Fruit fly (Drosophila melanogaster) whole organism, embryonic: ENCODE results near the gene Tpr2.

Experiments used
- Atf3 ChIP-seq: fragments of 200-800 bp; sonication (Bioruptor generic); optimal IDR thresholded peaks from 3 replicates; lab custom pipeline; 2016; ENCODE audit warnings: missing biosample characterization, missing genetic modification characterization
- B-H2 ChIP-seq: fragments of 200-800 bp; sonication (Bioruptor generic); optimal IDR thresholded peaks from 2 replicates; lab custom pipeline; 2018; ENCODE audit warnings: missing biosample characterization, mild to moderate bottlenecking, missing genetic modification characterization
- CG11504 ChIP-seq: fragments of 200-800 bp; sonication (Bioruptor generic); optimal IDR thresholded peaks from 3 replicates; lab custom pipeline; 2019; ENCODE audit warnings: missing biosample characterization, mild to moderate bottlenecking, missing genetic modification characterization, moderate library complexity
- CG11723 ChIP-seq: fragments of 200-800 bp; sonication (Bioruptor generic); optimal IDR thresholded peaks from 2 replicates; lab custom pipeline; 2017; ENCODE audit warnings: missing biosample characterization, mild to moderate bottlenecking, missing genetic modification characterization
- CG12299 ChIP-seq: fragments of 200-800 bp; sonication (Bioruptor generic); optimal IDR thresholded peaks from 2 replicates; lab custom pipeline; 2018; ENCODE audit warnings: missing biosample characterization, mild to moderate bottlenecking, missing genetic modification characterization
- CG1233 ChIP-seq: fragments of 200-800 bp; sonication (Bioruptor generic); optimal IDR thresholded peaks from 4 replicates; lab custom pipeline; 2018; ENCODE audit warnings: missing biosample characterization, mild to moderate bottlenecking, missing genetic modification characterization
- CG12659 ChIP-seq: fragments of 200-800 bp; sonication (Bioruptor generic); optimal IDR thresholded peaks from 3 replicates; lab custom pipeline; 2017; ENCODE audit warnings: mild to moderate bottlenecking, missing biosample characterization, missing genetic modification reagents, missing genetic modification characterization
- CG14860 ChIP-seq: fragments of 200-800 bp; sonication (Bioruptor generic); IDR thresholded peaks from 3 replicates; pipeline ENCODE4 v1.3.6; 2022; ENCODE audit warnings: missing biosample characterization, missing genetic modification characterization; ENCODE audit not compliant: partially characterized antibody
- CG16813 ChIP-seq: fragments of 200-800 bp; sonication (Bioruptor generic); IDR thresholded peaks from 3 replicates; pipeline ENCODE4 v1.3.6; 2022; ENCODE audit warnings: missing biosample characterization, missing genetic modification characterization; ENCODE audit not compliant: partially characterized antibody
- CG17802 ChIP-seq: fragments of 200-800 bp; sonication (Bioruptor generic); optimal IDR thresholded peaks from 2 replicates; lab custom pipeline; 2018; ENCODE audit warnings: missing biosample characterization, mild to moderate bottlenecking, missing genetic modification characterization, moderate library complexity
- CG17829 ChIP-seq: fragments of 200-800 bp; optimal IDR thresholded peaks from 2 replicates; lab custom pipeline; 2019; ENCODE audit warnings: missing biosample characterization, mild to moderate bottlenecking, missing genetic modification characterization, moderate library complexity
- CG1792 ChIP-seq: fragments of 200-800 bp; sonication (Bioruptor generic); optimal IDR thresholded peaks from 2 replicates; lab custom pipeline; 2016; ENCODE audit warnings: missing biosample characterization, missing genetic modification characterization
- CG2875 ChIP-seq: fragments of 200-800 bp; sonication (Bioruptor generic); optimal IDR thresholded peaks from 2 replicates; lab custom pipeline; 2017; ENCODE audit warnings: missing biosample characterization, mild to moderate bottlenecking, missing genetic modification characterization, missing genetic modification reagents
- CG30020 ChIP-seq: fragments of 200-800 bp; optimal IDR thresholded peaks from 2 replicates; lab custom pipeline; 2019; ENCODE audit warnings: missing biosample characterization, mild to moderate bottlenecking, missing genetic modification characterization, moderate library complexity
- CG30403 ChIP-seq: fragments of 200-800 bp; sonication (Bioruptor generic); optimal IDR thresholded peaks from 3 replicates; lab custom pipeline; 2016; ENCODE audit warnings: missing biosample characterization, missing genetic modification characterization
- CG3163 ChIP-seq: fragments of 200-800 bp; sonication (Bioruptor generic); optimal IDR thresholded peaks from 3 replicates; lab custom pipeline; 2016; ENCODE audit warnings: missing biosample characterization, missing genetic modification characterization
- CG33557 ChIP-seq: fragments of 200-800 bp; sonication (Bioruptor generic); optimal IDR thresholded peaks from 2 replicates; lab custom pipeline; 2019; ENCODE audit warnings: missing biosample characterization, mild to moderate bottlenecking, missing genetic modification characterization, moderate library complexity
- CG4282 ChIP-seq: fragments of 200-800 bp; sonication (Bioruptor generic); optimal IDR thresholded peaks from 2 replicates; lab custom pipeline; 2016; ENCODE audit warnings: missing biosample characterization, missing genetic modification characterization
- CG4360 ChIP-seq: fragments of 200-800 bp; sonication (Bioruptor generic); IDR thresholded peaks from 2 replicates; pipeline ENCODE4 v1.3.6; 2022; ENCODE audit warnings: missing biosample characterization, missing genetic modification characterization
- CG4854 ChIP-seq: fragments of 200-800 bp; sonication (Bioruptor generic); optimal IDR thresholded peaks from 2 replicates; lab custom pipeline; 2016; ENCODE audit warnings: missing biosample characterization, missing genetic modification characterization, inconsistent platforms
- CG5953 ChIP-seq: fragments of 200-800 bp; sonication (Bioruptor generic); IDR thresholded peaks from 2 replicates; pipeline ENCODE4 v1.3.6; 2022; ENCODE audit warnings: missing biosample characterization, missing genetic modification characterization
- CG7786 ChIP-seq: fragments of 200-800 bp; sonication (Bioruptor generic); optimal IDR thresholded peaks from 2 replicates; lab custom pipeline; 2016; ENCODE audit warnings: missing biosample characterization, missing genetic modification characterization
- CG8944 ChIP-seq: fragments of 200-800 bp; sonication (Bioruptor generic); optimal IDR thresholded peaks from 3 replicates; lab custom pipeline; 2016; ENCODE audit warnings: missing biosample characterization, missing genetic modification characterization
- CG9609 ChIP-seq: fragments of 200-800 bp; sonication (Bioruptor generic); optimal IDR thresholded peaks from 3 replicates; lab custom pipeline; 2016; ENCODE audit warnings: missing biosample characterization, missing genetic modification characterization
- Fer1 ChIP-seq: fragments of 200-800 bp; sonication (Bioruptor generic); optimal IDR thresholded peaks from 2 replicates; lab custom pipeline; 2017; ENCODE audit warnings: missing biosample characterization, mild to moderate bottlenecking, missing genetic modification characterization
- Gug ChIP-seq: fragments of 200-800 bp; sonication (Bioruptor generic); IDR thresholded peaks from 4 replicates; pipeline ENCODE4 v1.3.6; 2022; ENCODE audit warnings: missing biosample characterization, missing genetic modification characterization
- HLH3B ChIP-seq: fragments of 200-800 bp; sonication (Bioruptor generic); IDR thresholded peaks from 2 replicates; pipeline ENCODE4 v1.3.6; 2022; ENCODE audit warnings: missing biosample characterization, missing genetic modification characterization
- NC2β ChIP-seq: fragments of 200-800 bp; sonication (Bioruptor generic); optimal IDR thresholded peaks from 2 replicates; lab custom pipeline; 2016; ENCODE audit warnings: missing biosample characterization, missing genetic modification characterization
- Nf-YC ChIP-seq: fragments of 200-800 bp; optimal IDR thresholded peaks from 3 replicates; lab custom pipeline; 2019; ENCODE audit warnings: missing biosample characterization, mild to moderate bottlenecking, missing genetic modification characterization, moderate library complexity
- NfI ChIP-seq: fragments of 200-800 bp; sonication (Bioruptor generic); optimal IDR thresholded peaks from 3 replicates; lab custom pipeline; 2018; ENCODE audit warnings: missing biosample characterization, mild to moderate bottlenecking, missing genetic modification characterization, moderate library complexity
- Side ChIP-seq: fragments of 200-800 bp; sonication (Bioruptor generic); optimal IDR thresholded peaks from 2 replicates; lab custom pipeline; 2016; ENCODE audit warnings: missing biosample characterization, missing genetic modification characterization
- Xrp1 ChIP-seq: fragments of 200-800 bp; sonication (Bioruptor generic); IDR thresholded peaks from 2 replicates; pipeline ENCODE4 v1.3.6; 2022; ENCODE audit warnings: missing biosample characterization, missing genetic modification characterization
- amos ChIP-seq: fragments of 200-800 bp; sonication (Bioruptor generic); IDR thresholded peaks from 2 replicates; pipeline ENCODE4 v1.3.6; 2022; ENCODE audit warnings: missing biosample characterization, missing genetic modification characterization; ENCODE audit not compliant: partially characterized antibody
- aop ChIP-seq: fragments of 200-800 bp; sonication (Bioruptor generic); IDR thresholded peaks from 2 replicates; pipeline ENCODE4 v1.3.6; 2022; ENCODE audit warnings: missing biosample characterization, missing genetic modification characterization
- bbx ChIP-seq: fragments of 200-800 bp; sonication (Bioruptor generic); IDR thresholded peaks from 2 replicates; pipeline ENCODE4 v1.3.6; 2022; ENCODE audit warnings: missing biosample characterization, missing genetic modification characterization; ENCODE audit not compliant: partially characterized antibody
- dimm ChIP-seq: fragments of 200-800 bp; sonication (Bioruptor generic); IDR thresholded peaks from 2 replicates; pipeline ENCODE4 v1.3.6; 2022; ENCODE audit warnings: missing biosample characterization, missing genetic modification characterization
- dm ChIP-seq: fragments of 200-800 bp; sonication (Bioruptor generic); optimal IDR thresholded peaks from 3 replicates; lab custom pipeline; 2016; ENCODE audit warnings: missing biosample characterization, missing genetic modification characterization
- dmrt11E ChIP-seq: fragments of 200-800 bp; sonication (Bioruptor generic); optimal IDR thresholded peaks from 3 replicates; lab custom pipeline; 2018; ENCODE audit warnings: missing biosample characterization, mild to moderate bottlenecking, missing genetic modification characterization, moderate library complexity
- en ChIP-seq: fragments of 200-800 bp; sonication (Bioruptor generic); optimal IDR thresholded peaks from 2 replicates; lab custom pipeline; 2016; ENCODE audit warnings: missing biosample characterization, missing genetic modification characterization
- gem ChIP-seq: fragments of 200-800 bp; sonication (Bioruptor generic); optimal IDR thresholded peaks from 2 replicates; lab custom pipeline; 2019; ENCODE audit warnings: missing biosample characterization, mild to moderate bottlenecking, missing genetic modification characterization, moderate library complexity
- her ChIP-seq: fragments of 200-800 bp; sonication (Bioruptor generic); optimal IDR thresholded peaks from 2 replicates; lab custom pipeline; 2016; ENCODE audit warnings: missing biosample characterization, missing genetic modification characterization
- kay ChIP-seq: fragments of 200-800 bp; sonication (Bioruptor generic); optimal IDR thresholded peaks from 2 replicates; lab custom pipeline; 2016; ENCODE audit warnings: missing biosample characterization, missing genetic modification characterization
- lov ChIP-seq, 2 experiments: fragments of 200-800 bp in 1 of 2; fragments of >200 bp in 1 of 2; sonication (Bioruptor generic) in 1 of 2; IDR thresholded peaks in 1 of 2; optimal IDR thresholded peaks in 1 of 2; 2 replicates in 1 of 2; 3 replicates in 1 of 2; pipeline versions ENCODE4 v1.3.6 to Lab custom; 2017 to 2022; ENCODE audit warnings: missing biosample characterization in 1 of 2, missing genetic modification characterization in 1 of 2
- luna ChIP-seq: fragments of 200-800 bp; sonication (Bioruptor generic); optimal IDR thresholded peaks from 2 replicates; lab custom pipeline; 2016; ENCODE audit warnings: missing biosample characterization, missing genetic modification characterization
- mld ChIP-seq: fragments of 200-800 bp; sonication (Bioruptor generic); IDR thresholded peaks from 3 replicates; pipeline ENCODE4 v1.3.6; 2022; ENCODE audit warnings: missing biosample characterization, missing genetic modification characterization; ENCODE audit not compliant: partially characterized antibody
- org-1 ChIP-seq: fragments of 200-800 bp; sonication (Bioruptor generic); optimal IDR thresholded peaks from 2 replicates; lab custom pipeline; 2017; ENCODE audit warnings: missing biosample characterization, missing genetic modification characterization
- sens-2 ChIP-seq: fragments of 200-800 bp; sonication (Bioruptor generic); IDR thresholded peaks from 2 replicates; pipeline ENCODE4 v1.3.6; 2022; ENCODE audit warnings: missing biosample characterization, missing genetic modification characterization
- sqz ChIP-seq: fragments of 200-800 bp; sonication (Bioruptor generic); optimal IDR thresholded peaks from 3 replicates; lab custom pipeline; 2018; ENCODE audit warnings: missing biosample characterization, mild to moderate bottlenecking, missing genetic modification characterization
- ssp ChIP-seq: fragments of 200-800 bp; sonication (Bioruptor generic); IDR thresholded peaks from 2 replicates; pipeline ENCODE4 v1.3.6; 2022; ENCODE audit warnings: missing biosample characterization, missing genetic modification characterization

Tpr2 gene

DNA sequence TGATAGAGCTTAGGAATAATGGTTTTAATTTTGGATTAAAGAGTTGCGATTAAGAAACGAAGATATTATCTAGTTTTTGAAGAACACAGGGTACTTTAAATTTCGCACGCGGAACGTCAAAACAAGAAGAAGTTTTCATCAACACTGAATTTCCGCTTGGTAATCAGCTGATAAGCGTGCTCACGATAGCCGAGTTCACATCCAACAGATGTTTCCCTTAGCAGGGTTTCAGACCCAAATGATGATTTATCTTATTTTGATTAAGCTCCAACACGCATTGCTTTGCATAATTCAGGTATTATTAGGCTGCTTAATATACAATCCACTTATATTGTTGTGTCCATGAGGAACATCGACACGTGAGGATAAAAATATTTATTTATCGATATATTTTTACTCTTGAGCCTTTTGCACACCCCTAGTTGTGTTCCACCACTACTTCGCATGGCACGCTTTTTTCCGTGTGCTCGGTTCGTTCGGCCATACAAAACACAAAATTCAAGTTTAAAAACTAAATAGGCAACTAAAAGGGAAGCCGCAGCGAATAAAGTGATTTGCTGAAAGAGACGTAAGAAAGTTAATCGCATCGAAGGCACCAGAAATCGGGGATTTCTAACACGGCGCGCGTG, at the start of gene Tpr2 (continued):
- peak; percentile 31 for TF ChIP-seq Fer1 (GFP tag; lab: Kevin White, UChicago)
- no peak for TF ChIP-seq kay
- peak; percentile 87 for TF ChIP-seq CG12659 (GFP tag; lab: Kevin White, UChicago)
- TF ChIP-seq mld (GFP tag; lab: Robert Waterston, UW) = 0 out of 3 replicates have a peak, but pooled peaks have one; percentile 32
- TF ChIP-seq CG7786 (GFP tag; lab: Kevin White, UChicago) = peak; percentile 30
- peak; percentile 95 for TF ChIP-seq dm (GFP tag; lab: Kevin White, UChicago)
- TF ChIP-seq Side (GFP tag; lab: Kevin White, UChicago) = peak; percentile 22
- no peak for TF ChIP-seq HLH3B (GFP tag; lab: Robert Waterston, UW)
- TF ChIP-seq CG4282 (GFP tag; lab: Kevin White, UChicago) = peak; percentile 53
- TF ChIP-seq CG4360 (GFP tag; lab: Robert Waterston, UW) = no peak
- no peak for TF ChIP-seq CG1792 (GFP tag; lab: Kevin White, UChicago)
- peak; percentile 72 for TF ChIP-seq CG17829
- TF ChIP-seq CG16813 = peak; percentile 93
- no peak for TF ChIP-seq sens-2 (GFP tag; lab: Robert Waterston, UW)
- peak; percentile 57 for TF ChIP-seq CG30403 (GFP tag; lab: Kevin White, UChicago)
- TF ChIP-seq CG17802 (tag; lab: Kevin White, UChicago) = no peak
- peak; percentile 36 for TF ChIP-seq org-1 (GFP tag; lab: Kevin White, UChicago)
- TF ChIP-seq Nf-YC (tag; lab: Kevin White, UChicago) = peak; percentile 69
- no peak for TF ChIP-seq CG2875 (GFP tag; lab: Kevin White, UChicago)
- peak; percentile 59 for TF ChIP-seq CG12299
- TF ChIP-seq dmrt11E (tag; lab: Kevin White, UChicago) = peak; percentile 56
- no peak for TF ChIP-seq dimm (GFP tag; lab: Robert Waterston, UW)
- peak; percentile 71 for TF ChIP-seq NfI (GFP tag; lab: Kevin White, UChicago)
- peak; percentile 36 for TF ChIP-seq en (GFP tag; lab: Kevin White, UChicago)
- TF ChIP-seq NC2β (GFP tag; lab: Kevin White, UChicago) = peak; percentile 71
- TF ChIP-seq B-H2 (GFP tag; lab: Kevin White, UChicago) = peak; percentile 83
- no peak for TF ChIP-seq aop (GFP tag; lab: Robert Waterston, UW)
- TF ChIP-seq lov (optimal IDR thresholded peaks at IDR 0.05; lab: Kevin White, UChicago) = no peak
- TF ChIP-seq lov (GFP tag; IDR thresholded peaks at IDR 0.05; lab: Robert Waterston, UW) = no peak
- TF ChIP-seq CG30020 (tag; lab: Kevin White, UChicago) = peak; percentile 55
- TF ChIP-seq Xrp1 (GFP tag; lab: Robert Waterston, UW) = peak; percentile 35; the same call in 1 of the 2 replicates
- peak; percentile 24 for TF ChIP-seq Atf3
- peak; percentile 71 for TF ChIP-seq CG33557 (GFP tag; lab: Kevin White, UChicago)
- TF ChIP-seq CG1233 = peak; percentile 8
- TF ChIP-seq CG4854 = peak; percentile 53
- TF ChIP-seq luna = peak; percentile 47
- TF ChIP-seq Gug (GFP tag; lab: Robert Waterston, UW) = no peak
- TF ChIP-seq CG14860 (GFP tag; lab: Robert Waterston, UW) = peak; percentile 88
- TF ChIP-seq sqz (GFP tag; lab: Kevin White, UChicago) = no peak
- TF ChIP-seq CG8944 (GFP tag; lab: Kevin White, UChicago) = peak; percentile 7
- 0 out of 2 replicates have a peak, but pooled peaks have one; percentile 24 for TF ChIP-seq CG5953
- TF ChIP-seq CG11504 = peak; percentile 54
- TF ChIP-seq ssp (GFP tag; lab: Robert Waterston, UW) = peak; percentile 37; the same call in 1 of the 2 replicates
- peak; percentile 55 for TF ChIP-seq gem
- peak; percentile 77 for TF ChIP-seq bbx (GFP tag; lab: Robert Waterston, UW)
- TF ChIP-seq CG9609 (GFP tag; lab: Kevin White, UChicago) = peak; percentile 59
- TF ChIP-seq her (GFP tag; lab: Kevin White, UChicago) = peak; percentile 59
- peak; percentile 30 for TF ChIP-seq CG3163 (GFP tag; lab: Kevin White, UChicago)
- TF ChIP-seq amos (GFP tag; lab: Robert Waterston, UW) = peak; percentile 88
- TF ChIP-seq CG11723 = peak; percentile 42
